Worm (Caenorhabditis elegans) whole organism, L1 larva: Measurements from ENCODE around the gene rpl-36.

Experiments
- C04F5.9 ChIP-seq: sonication (generic microtip); optimal IDR thresholded peaks from 2 replicates; lab custom pipeline; 2016; ENCODE audit warnings: missing genetic modification characterization, missing compliant biosample characterization
- C16A3.4 ChIP-seq: fragments of 150-350 bp; optimal IDR thresholded peaks from 2 replicates; lab custom pipeline; 2014; ENCODE audit warnings: missing biosample characterization, missing genetic modification characterization
- C34B4.2 ChIP-seq: sonication (generic microtip); optimal IDR thresholded peaks from 2 replicates; lab custom pipeline; 2017; ENCODE audit warnings: mild to moderate bottlenecking, missing genetic modification characterization, missing compliant biosample characterization
- F16B12.6 ChIP-seq: fragments of 150-350 bp; optimal IDR thresholded peaks from 2 replicates; lab custom pipeline; 2014; ENCODE audit warnings: missing biosample characterization, missing genetic modification characterization
- alr-1 ChIP-seq: fragments of 200-800 bp; sonication (Bioruptor generic); optimal IDR thresholded peaks from 2 replicates; lab custom pipeline; 2018; ENCODE audit warnings: borderline replicate concordance, mild to moderate bottlenecking, missing genetic modification characterization, missing compliant biosample characterization
- aly-2 ChIP-seq: fragments of 150-350 bp; optimal IDR thresholded peaks from 2 replicates; lab custom pipeline; 2014; ENCODE audit warnings: missing biosample characterization, missing genetic modification characterization
- blmp-1 ChIP-seq: fragments of 150-350 bp; optimal IDR thresholded peaks from 2 replicates; lab custom pipeline; 2014; ENCODE audit warnings: missing biosample characterization, missing genetic modification characterization
- ceh-8 ChIP-seq: fragments of 200-800 bp; sonication (Bioruptor generic); optimal IDR thresholded peaks from 2 replicates; lab custom pipeline; 2018; ENCODE audit warnings: mild to moderate bottlenecking, missing genetic modification characterization, moderate library complexity, missing compliant biosample characterization
- ceh-82 ChIP-seq, 3 experiments: fragments of 150-350 bp in 1 of 3; sonication (generic microtip) in 2 of 3; optimal IDR thresholded peaks; 2 replicates each; lab custom pipeline; 2014 to 2017; ENCODE audit warnings: missing biosample characterization in 3 of 3, missing genetic modification characterization in 3 of 3
- ceh-88 ChIP-seq: fragments of 200-800 bp; sonication (Bioruptor generic); IDR thresholded peaks from 2 replicates; pipeline ENCODE4 v1.3.6; 2022; ENCODE audit warnings: missing genetic modification characterization, missing compliant biosample characterization
- ces-1 ChIP-seq: fragments of 150-350 bp; optimal IDR thresholded peaks from 2 replicates; lab custom pipeline; 2014; ENCODE audit warnings: missing biosample characterization, missing genetic modification reagents, missing genetic modification characterization
- dpl-1 ChIP-seq, 3 experiments: fragments of 150-350 bp in 2 of 3; sonication (generic microtip) in 1 of 3; optimal IDR thresholded peaks; 2 replicates each; lab custom pipeline; 2014 to 2017; ENCODE audit warnings: missing biosample characterization in 3 of 3, missing genetic modification characterization in 3 of 3, missing genetic modification reagents in 3 of 3
- dsc-1 ChIP-seq: sonication (generic microtip); optimal IDR thresholded peaks from 2 replicates; lab custom pipeline; 2016; ENCODE audit warnings: mild to moderate bottlenecking, missing genetic modification characterization, missing compliant biosample characterization
- efl-1 ChIP-seq, 4 experiments: fragments of 150-350 bp; optimal IDR thresholded peaks in 3 of 4; peaks in 1 of 4; 1 replicate in 1 of 4; 2 replicates in 3 of 4; lab custom pipeline; 2014; ENCODE audit warnings: missing biosample characterization in 2 of 4, missing genetic modification characterization in 2 of 4, missing genetic modification reagents in 2 of 4
- elt-2 ChIP-seq: sonication (generic microtip); optimal IDR thresholded peaks from 2 replicates; lab custom pipeline; 2016; ENCODE audit warnings: missing genetic modification characterization, mild to moderate bottlenecking, inconsistent platforms, missing compliant biosample characterization, missing genetic modification reagents
- fos-1 ChIP-seq: fragments of 150-350 bp; optimal IDR thresholded peaks from 2 replicates; lab custom pipeline; 2014; ENCODE audit warnings: missing biosample characterization, missing genetic modification characterization
- hlh-17 ChIP-seq: fragments of 200-800 bp; sonication (Bioruptor generic); optimal IDR thresholded peaks from 2 replicates; lab custom pipeline; 2018; ENCODE audit warnings: missing genetic modification characterization, mild to moderate bottlenecking, missing compliant biosample characterization, moderate library complexity, borderline replicate concordance
- hlh-4 ChIP-seq: sonication (generic microtip); optimal IDR thresholded peaks from 2 replicates; lab custom pipeline; 2016; ENCODE audit warnings: mild to moderate bottlenecking, missing genetic modification characterization, missing compliant biosample characterization
- hpl-2 ChIP-seq: fragments of 150-350 bp; optimal IDR thresholded peaks from 2 replicates; lab custom pipeline; 2014; ENCODE audit warnings: missing biosample characterization, missing genetic modification reagents, missing genetic modification characterization
- irx-1 ChIP-seq: sonication (generic microtip); optimal IDR thresholded peaks from 2 replicates; lab custom pipeline; 2016; ENCODE audit warnings: missing genetic modification characterization, missing compliant biosample characterization
- isw-1 ChIP-seq: fragments of 200-800 bp; sonication (Bioruptor generic); IDR thresholded peaks from 2 replicates; pipeline ENCODE4 v1.3.6; 2022; ENCODE audit warnings: missing genetic modification characterization, missing compliant biosample characterization
- jun-1 ChIP-seq: fragments of 150-350 bp; optimal IDR thresholded peaks from 2 replicates; lab custom pipeline; 2014; ENCODE audit warnings: missing biosample characterization, missing genetic modification reagents, missing genetic modification characterization
- lin-13 ChIP-seq: fragments of 150-350 bp; optimal IDR thresholded peaks from 2 replicates; lab custom pipeline; 2014; ENCODE audit warnings: missing biosample characterization, missing genetic modification reagents, missing genetic modification characterization
- lin-39 ChIP-seq: fragments of 150-350 bp; optimal IDR thresholded peaks from 2 replicates; lab custom pipeline; 2014; ENCODE audit warnings: missing biosample characterization, missing genetic modification reagents, missing genetic modification characterization
- lir-3 ChIP-seq: sonication (generic microtip); optimal IDR thresholded peaks from 2 replicates; lab custom pipeline; 2016; ENCODE audit warnings: mild to moderate bottlenecking, missing genetic modification characterization, moderate library complexity, missing compliant biosample characterization; ENCODE audit not compliant: poor library complexity
- lsy-2 ChIP-seq, 2 experiments: fragments of 150-350 bp; optimal IDR thresholded peaks; 2 replicates each; lab custom pipeline; 2014; ENCODE audit warnings: missing biosample characterization in 2 of 2, missing genetic modification characterization in 2 of 2
- nhr-20 ChIP-seq: sonication (generic microtip); optimal IDR thresholded peaks from 2 replicates; lab custom pipeline; 2016; ENCODE audit warnings: mild to moderate bottlenecking, missing genetic modification characterization, missing compliant biosample characterization
- nhr-237 ChIP-seq: fragments of 150-350 bp; optimal IDR thresholded peaks from 2 replicates; lab custom pipeline; 2014; ENCODE audit warnings: missing biosample characterization, missing genetic modification characterization
- nhr-28 ChIP-seq: fragments of 150-350 bp; optimal IDR thresholded peaks from 2 replicates; lab custom pipeline; 2014; ENCODE audit warnings: missing biosample characterization, missing genetic modification characterization
- nhr-71 ChIP-seq: sonication (generic microtip); optimal IDR thresholded peaks from 2 replicates; lab custom pipeline; 2016; ENCODE audit warnings: mild to moderate bottlenecking, missing genetic modification characterization, moderate library complexity, missing compliant biosample characterization
- nhr-77 ChIP-seq: fragments of 150-350 bp; optimal IDR thresholded peaks from 2 replicates; lab custom pipeline; 2014; ENCODE audit warnings: missing biosample characterization, missing genetic modification characterization
- nhr-84 ChIP-seq: sonication (generic microtip); optimal IDR thresholded peaks from 2 replicates; lab custom pipeline; 2017; ENCODE audit warnings: missing biosample characterization, missing genetic modification characterization
- nhr-85 ChIP-seq: sonication (generic microtip); peaks from one replicate; lab custom pipeline; 2016; ENCODE audit warnings: missing genetic modification characterization, inconsistent platforms, missing compliant biosample characterization
- nhr-90 ChIP-seq: sonication (generic microtip); optimal IDR thresholded peaks from 2 replicates; lab custom pipeline; 2016; ENCODE audit warnings: mild to moderate bottlenecking, missing genetic modification characterization, missing compliant biosample characterization; ENCODE audit not compliant: poor library complexity
- pqm-1 ChIP-seq: sonication (generic microtip); optimal IDR thresholded peaks from 3 replicates; lab custom pipeline; 2017; ENCODE audit warnings: missing biosample characterization, missing genetic modification characterization
- rnt-1 ChIP-seq: sonication (generic microtip); optimal IDR thresholded peaks from 2 replicates; lab custom pipeline; 2016; ENCODE audit warnings: mild to moderate bottlenecking, missing genetic modification characterization, moderate library complexity, missing compliant biosample characterization
- sptf-1 ChIP-seq: fragments of 150-350 bp; optimal IDR thresholded peaks from 2 replicates; lab custom pipeline; 2014; ENCODE audit warnings: missing biosample characterization, missing genetic modification characterization
- swsn-7 ChIP-seq: sonication (generic microtip); optimal IDR thresholded peaks from 2 replicates; lab custom pipeline; 2016; ENCODE audit warnings: missing genetic modification characterization, missing compliant biosample characterization
- tlp-1 ChIP-seq: fragments of 150-350 bp; optimal IDR thresholded peaks from 2 replicates; lab custom pipeline; 2014; ENCODE audit warnings: missing biosample characterization, missing genetic modification characterization
- unc-62 ChIP-seq: fragments of 150-350 bp; optimal IDR thresholded peaks from 2 replicates; lab custom pipeline; 2014; ENCODE audit warnings: missing biosample characterization, missing genetic modification reagents, missing genetic modification characterization
- vab-15 ChIP-seq: sonication (generic microtip); optimal IDR thresholded peaks from 2 replicates; lab custom pipeline; 2017; ENCODE audit warnings: missing genotype, mild to moderate bottlenecking, missing genetic modification characterization, missing compliant biosample characterization

Gene rpl-36

ce11 chrIII:7165816-7166229 lies 14.2 kb upstream of the rpl-36 start (continued):
- TF ChIP-seq C34B4.2 (tag; lab: Kevin White, UChicago), result no peak
- TF ChIP-seq isw-1, result peak; percentile 17; the same call in 1 of the 2 replicates
- TF ChIP-seq C16A3.4 (tag; lab: Kevin White, UChicago), result no peak
- TF ChIP-seq elt-2 (tag; lab: Kevin White, UChicago), result peak; percentile 83
- no peak for TF ChIP-seq nhr-77
- no peak for TF ChIP-seq pqm-1 (tag; lab: Kevin White, UChicago)
- TF ChIP-seq efl-1 (optimal IDR thresholded peaks at IDR 0.05; lab: Kevin White, UChicago), result peak; percentile 37 to 54
- TF ChIP-seq efl-1 (GFP tag; optimal IDR thresholded peaks at IDR 0.05 in 1 of 2; lab: Kevin White, UChicago), result peak; percentile 62 to 92
- TF ChIP-seq F16B12.6, result no peak
- TF ChIP-seq lin-13 (GFP tag; lab: Kevin White, UChicago), result no peak
- no peak for TF ChIP-seq dsc-1 (tag; lab: Kevin White, UChicago)
- TF ChIP-seq fos-1 (tag; lab: Kevin White, UChicago), result no peak
- TF ChIP-seq ces-1, result no peak
- peak; percentile 53 for TF ChIP-seq blmp-1 (tag; lab: Kevin White, UChicago)
- no peak for TF ChIP-seq sptf-1
- no peak for TF ChIP-seq irx-1
- no peak for TF ChIP-seq nhr-237 (tag; lab: Kevin White, UChicago)
- TF ChIP-seq nhr-85 (tag; lab: Kevin White, UChicago), result no peak
- TF ChIP-seq nhr-84 (tag; lab: Kevin White, UChicago), result no peak
- TF ChIP-seq hpl-2 (GFP tag; lab: Kevin White, UChicago), result no peak
- TF ChIP-seq hlh-4, result no peak
- no peak for TF ChIP-seq tlp-1 (tag; lab: Kevin White, UChicago)
- no peak for TF ChIP-seq rnt-1 (tag; lab: Kevin White, UChicago)
- TF ChIP-seq nhr-71, result peak; percentile 43
- TF ChIP-seq swsn-7, result peak; percentile 3
- TF ChIP-seq lsy-2 (tag; optimal IDR thresholded peaks at IDR 0.05; lab: Kevin White, UChicago), result peak in 1 of 2 experiments; percentile 47
- no peak for TF ChIP-seq nhr-28 (tag; lab: Kevin White, UChicago)
- peak; percentile 10 for TF ChIP-seq jun-1 (tag; lab: Kevin White, UChicago)
- TF ChIP-seq lir-3 (tag; lab: Kevin White, UChicago), result no peak
- no peak for TF ChIP-seq ceh-88 (GFP tag; lab: Robert Waterston, UW)
- peak; percentile 17 for TF ChIP-seq nhr-90
- TF ChIP-seq ceh-8 (GFP tag; lab: Kevin White, UChicago), result no peak
- no peak for TF ChIP-seq aly-2 (tag; lab: Kevin White, UChicago)
- TF ChIP-seq hlh-17 (GFP tag; lab: Kevin White, UChicago), result no peak
- no peak for TF ChIP-seq unc-62 (GFP tag; lab: Kevin White, UChicago)
- peak in 1 of 3 experiments; percentile 57 for TF ChIP-seq ceh-82 (tag; optimal IDR thresholded peaks at IDR 0.05; lab: Kevin White, UChicago)
- no peak for TF ChIP-seq vab-15
- TF ChIP-seq nhr-20 (tag; lab: Kevin White, UChicago), result peak; percentile 16
- no peak for TF ChIP-seq C04F5.9 (tag; lab: Kevin White, UChicago)
- TF ChIP-seq alr-1 (tag; lab: Kevin White, UChicago), result no peak
- TF ChIP-seq lin-39 (tag; lab: Kevin White, UChicago), result no peak
- peak; percentile 39 to 66 (median 52) for TF ChIP-seq dpl-1 (GFP tag; optimal IDR thresholded peaks at IDR 0.05; lab: Kevin White, UChicago)
- TF ChIP-seq, all 84 proteins: peak for 22
